Worm (Caenorhabditis elegans) whole organism, young adult: Measurements from ENCODE around the gene B0244.15.
A peak's percentile ranks its signal among the peaks of the same experiment; 100 is the strongest.

ENCODE experiments used
- F10E7.11 ChIP-seq: sonication (generic microtip); optimal IDR thresholded peaks from 2 replicates; lab custom pipeline; 2017; ENCODE audit warnings: mild to moderate bottlenecking, missing genetic modification characterization, moderate library complexity, missing compliant biosample characterization
- F33H1.4 ChIP-seq: fragments of 200-800 bp; sonication (Bioruptor generic); IDR thresholded peaks from 2 replicates; pipeline ENCODE4 v1.3.6; 2022; ENCODE audit warnings: missing genetic modification reagents, missing genetic modification characterization, missing compliant biosample characterization
- F49E8.2 ChIP-seq: sonication (generic microtip); optimal IDR thresholded peaks from 3 replicates; lab custom pipeline; 2017; ENCODE audit warnings: missing genetic modification characterization, mild to moderate bottlenecking, missing compliant biosample characterization, antibody characterized with exemption, moderate library complexity; ENCODE audit not compliant: insufficient read depth
- F55B11.4 ChIP-seq: sonication (generic microtip); optimal IDR thresholded peaks from 2 replicates; lab custom pipeline; 2016; ENCODE audit warnings: missing compliant biosample characterization, missing genetic modification characterization, borderline replicate concordance; ENCODE audit not compliant: insufficient read depth
- Y53G8AR.9 ChIP-seq: fragments of 200-800 bp; sonication (Bioruptor generic); conservative IDR thresholded peaks from 2 replicates; pipeline ENCODE4 v1.3.6; 2022; ENCODE audit warnings: missing genetic modification reagents, missing genetic modification characterization, missing compliant biosample characterization
- Y56A3A.18 ChIP-seq: fragments of 200-800 bp; sonication (Bioruptor generic); IDR thresholded peaks from 2 replicates; pipeline ENCODE4 v1.3.6; 2022; ENCODE audit warnings: missing genetic modification reagents, missing genetic modification characterization, missing compliant biosample characterization
- aptf-3 ChIP-seq: fragments of 200-800 bp; sonication (Bioruptor generic); IDR thresholded peaks from 2 replicates; pipeline ENCODE4 v1.3.6; 2022; ENCODE audit warnings: missing genetic modification characterization, missing compliant biosample characterization
- atf-7 ChIP-seq: sonication (generic microtip); optimal IDR thresholded peaks from 2 replicates; lab custom pipeline; 2017; ENCODE audit warnings: mild to moderate bottlenecking, missing genetic modification characterization, missing compliant biosample characterization
- ceh-100 ChIP-seq: fragments of 200-800 bp; sonication (Bioruptor generic); IDR thresholded peaks from 2 replicates; pipeline ENCODE4 v1.3.6; 2022; ENCODE audit warnings: missing genetic modification reagents, missing genetic modification characterization, missing compliant biosample characterization
- ceh-40 ChIP-seq: fragments of 200-800 bp; sonication (Bioruptor generic); IDR thresholded peaks from 2 replicates; pipeline ENCODE4 v1.3.6; 2022; ENCODE audit warnings: missing genetic modification characterization, missing compliant biosample characterization
- ceh-79 ChIP-seq: sonication (generic microtip); optimal IDR thresholded peaks from 2 replicates; lab custom pipeline; 2017; ENCODE audit warnings: mild to moderate bottlenecking, missing genetic modification characterization, missing compliant biosample characterization
- ceh-91 ChIP-seq: fragments of 200-800 bp; sonication (Bioruptor generic); IDR thresholded peaks from 2 replicates; pipeline ENCODE4 v1.3.6; 2022; ENCODE audit warnings: missing genetic modification reagents, missing genetic modification characterization, missing compliant biosample characterization
- die-1 ChIP-seq: sonication (generic microtip); optimal IDR thresholded peaks from 2 replicates; lab custom pipeline; 2016; ENCODE audit warnings: missing genotype, mild to moderate bottlenecking, missing genetic modification characterization, missing compliant biosample characterization
- dox-1 ChIP-seq: fragments of 200-800 bp; sonication (Bioruptor generic); IDR thresholded peaks from 2 replicates; pipeline ENCODE4 v1.3.6; 2022; ENCODE audit warnings: missing genetic modification reagents, missing genetic modification characterization, missing compliant biosample characterization
- egl-18 ChIP-seq: fragments of 200-800 bp; sonication (Bioruptor generic); IDR thresholded peaks from 2 replicates; pipeline ENCODE4 v1.3.6; 2022; ENCODE audit warnings: missing genetic modification reagents, missing genetic modification characterization, missing compliant biosample characterization
- hlh-26 ChIP-seq: fragments of 200-800 bp; sonication (Bioruptor generic); conservative IDR thresholded peaks from 2 replicates; pipeline ENCODE4 v1.3.6; 2022; ENCODE audit warnings: missing genetic modification reagents, missing genetic modification characterization, missing compliant biosample characterization
- hmg-1.2 ChIP-seq: fragments of 200-800 bp; sonication (Bioruptor generic); IDR thresholded peaks from 2 replicates; pipeline ENCODE4 v1.3.6; 2022; ENCODE audit warnings: missing genetic modification reagents, missing genetic modification characterization, missing compliant biosample characterization
- hsf-1 ChIP-seq: fragments of 200-800 bp; sonication (Bioruptor generic); IDR thresholded peaks from 2 replicates; pipeline ENCODE4 v1.3.6; 2022; ENCODE audit warnings: missing genetic modification reagents, missing genetic modification characterization, missing compliant biosample characterization
- lin-35 ChIP-seq, 3 experiments: fragments of 150-350 bp in 2 of 3; sonication (generic microtip) in 1 of 3; optimal IDR thresholded peaks; 2 replicates each; lab custom pipeline; 2014 to 2018; ENCODE audit warnings: missing biosample characterization in 3 of 3, missing genetic modification characterization in 3 of 3, missing genetic modification reagents in 3 of 3
- lin-54 ChIP-seq: fragments of 200-800 bp; sonication (Bioruptor generic); optimal IDR thresholded peaks from 2 replicates; lab custom pipeline; 2018; ENCODE audit warnings: mild to moderate bottlenecking, missing genetic modification characterization, missing compliant biosample characterization
- lsl-1 ChIP-seq: fragments of 200-800 bp; sonication (Bioruptor generic); optimal IDR thresholded peaks from 2 replicates; lab custom pipeline; 2018; ENCODE audit warnings: mild to moderate bottlenecking, missing genetic modification characterization, moderate library complexity, missing compliant biosample characterization
- madf-3 ChIP-seq: fragments of 200-800 bp; sonication (Bioruptor generic); IDR thresholded peaks from 2 replicates; pipeline ENCODE4 v1.3.6; 2022; ENCODE audit warnings: missing genetic modification reagents, missing genetic modification characterization, missing compliant biosample characterization
- madf-6 ChIP-seq: fragments of 200-800 bp; sonication (Bioruptor generic); IDR thresholded peaks from 2 replicates; pipeline ENCODE4 v1.3.6; 2022; ENCODE audit warnings: missing genetic modification reagents, missing genetic modification characterization, missing compliant biosample characterization
- madf-8 ChIP-seq: fragments of 200-800 bp; sonication (Bioruptor generic); conservative IDR thresholded peaks from 2 replicates; pipeline ENCODE4 v1.3.6; 2022; ENCODE audit warnings: missing genetic modification reagents, missing genetic modification characterization, missing compliant biosample characterization
- mxl-1 ChIP-seq: sonication (generic microtip); optimal IDR thresholded peaks from 2 replicates; lab custom pipeline; 2016; ENCODE audit warnings: missing genetic modification characterization, missing compliant biosample characterization
- nfya-2 ChIP-seq: fragments of 200-800 bp; sonication (Bioruptor generic); IDR thresholded peaks from 2 replicates; pipeline ENCODE4 v1.3.6; 2022; ENCODE audit warnings: missing genetic modification reagents, missing genetic modification characterization, missing compliant biosample characterization
- nfyb-1 ChIP-seq: fragments of 200-800 bp; sonication (Bioruptor generic); IDR thresholded peaks from 2 replicates; pipeline ENCODE4 v1.3.6; 2022; ENCODE audit warnings: missing genetic modification reagents, missing genetic modification characterization, missing compliant biosample characterization
- rcor-1 ChIP-seq: fragments of 200-800 bp; sonication (Bioruptor generic); IDR thresholded peaks from 2 replicates; pipeline ENCODE4 v1.3.6; 2022; ENCODE audit warnings: missing genetic modification reagents, missing genetic modification characterization, missing compliant biosample characterization
- sdz-38 ChIP-seq: sonication (generic microtip); optimal IDR thresholded peaks from 2 replicates; lab custom pipeline; 2016; ENCODE audit warnings: missing genotype, missing genetic modification characterization, missing compliant biosample characterization
- sea-2 ChIP-seq: fragments of 200-800 bp; sonication (Bioruptor generic); IDR thresholded peaks from 2 replicates; pipeline ENCODE4 v1.3.6; 2022; ENCODE audit warnings: missing genetic modification characterization, missing compliant biosample characterization
- snpc-1.1 ChIP-seq: sonication (generic microtip); optimal IDR thresholded peaks from 2 replicates; lab custom pipeline; 2017; ENCODE audit warnings: missing genetic modification characterization, mild to moderate bottlenecking, missing compliant biosample characterization, antibody characterized with exemption, moderate library complexity, missing genotype, missing genetic modification reagents; ENCODE audit not compliant: insufficient read depth
- somi-1 ChIP-seq: fragments of 200-800 bp; sonication (Bioruptor generic); optimal IDR thresholded peaks from 2 replicates; lab custom pipeline; 2018; ENCODE audit warnings: mild to moderate bottlenecking, missing genetic modification characterization, missing compliant biosample characterization
- tbp1 ChIP-seq: fragments of 200-800 bp; sonication (Bioruptor generic); optimal IDR thresholded peaks from 2 replicates; lab custom pipeline; 2018; ENCODE audit warnings: mild to moderate bottlenecking, missing genetic modification characterization, missing compliant biosample characterization
- unc-130 ChIP-seq: sonication (generic microtip); optimal IDR thresholded peaks from 2 replicates; lab custom pipeline; 2016; ENCODE audit warnings: missing genetic modification reagents, missing genetic modification characterization, missing compliant biosample characterization
- xnd-1 ChIP-seq: sonication (generic microtip); optimal IDR thresholded peaks from 2 replicates; lab custom pipeline; 2016; ENCODE audit warnings: missing genotype, missing genetic modification reagents, missing genetic modification characterization, missing compliant biosample characterization
- zfh-2 ChIP-seq: fragments of 200-800 bp; sonication (Bioruptor generic); conservative IDR thresholded peaks from 2 replicates; pipeline ENCODE4 v1.3.6; 2022; ENCODE audit warnings: missing genetic modification reagents, missing genetic modification characterization, missing compliant biosample characterization
- ztf-18 ChIP-seq: sonication (generic microtip); optimal IDR thresholded peaks from 2 replicates; lab custom pipeline; 2016; ENCODE audit warnings: missing genotype, mild to moderate bottlenecking, missing genetic modification characterization, missing compliant biosample characterization
- ztf-28 ChIP-seq: fragments of 200-800 bp; sonication (Bioruptor generic); IDR thresholded peaks from 2 replicates; pipeline ENCODE4 v1.3.6; 2022; ENCODE audit warnings: missing genetic modification reagents, missing genetic modification characterization, missing compliant biosample characterization

B0244.15 gene

ce11 chrIII:5705228-5705888 is 37.8 kb upstream of the B0244.15 start, which contains the start of gene swp-1 (continued):
- TF ChIP-seq dox-1 (GFP tag; lab: Robert Waterston, UW) = no peak
- TF ChIP-seq lin-35 (GFP tag; optimal IDR thresholded peaks at IDR 0.05; lab: Kevin White, UChicago) = peak in 1 of 3 experiments; percentile 10
- TF ChIP-seq madf-3 (GFP tag; lab: Robert Waterston, UW) = peak; percentile 66; the same call in 1 of the 2 replicates
- TF ChIP-seq xnd-1 = peak; percentile 34
- no peak for TF ChIP-seq aptf-3 (GFP tag; lab: Robert Waterston, UW)
- TF ChIP-seq hmg-1.2 = no peak
- peak; percentile 21 for TF ChIP-seq ztf-18
- TF ChIP-seq F49E8.2 (tag; lab: Kevin White, UChicago) = peak; percentile 38
- TF ChIP-seq nfyb-1 = no peak
- TF ChIP-seq zfh-2 = no peak
- no peak for TF ChIP-seq ztf-28 (GFP tag; lab: Robert Waterston, UW)
- peak; percentile 78 for TF ChIP-seq madf-6 (GFP tag; lab: Robert Waterston, UW)
- TF ChIP-seq egl-18 (GFP tag; lab: Robert Waterston, UW) = no peak
- no peak for TF ChIP-seq ceh-91 (GFP tag; lab: Robert Waterston, UW)
- TF ChIP-seq sea-2 (GFP tag; lab: Robert Waterston, UW) = no peak
- TF ChIP-seq lsl-1 (GFP tag; lab: Kevin White, UChicago) = peak; percentile 38
- TF ChIP-seq unc-130 (GFP tag; lab: Kevin White, UChicago) = peak; percentile 45
- TF ChIP-seq lin-54 (GFP tag; lab: Kevin White, UChicago) = peak; percentile 65
- no peak for TF ChIP-seq rcor-1 (GFP tag; lab: Robert Waterston, UW)
- no peak for TF ChIP-seq sdz-38 (tag; lab: Kevin White, UChicago)
- no peak for TF ChIP-seq ceh-79 (tag; lab: Kevin White, UChicago)
- TF ChIP-seq nfya-2 (GFP tag; lab: Robert Waterston, UW) = no peak
- no peak for TF ChIP-seq ceh-40 (GFP tag; lab: Robert Waterston, UW)
- peak; percentile 68; the same call in 1 of the 2 replicates for TF ChIP-seq Y53G8AR.9 (GFP tag; lab: Robert Waterston, UW)
- TF ChIP-seq F33H1.4 (GFP tag; lab: Robert Waterston, UW) = peak; percentile 46
- TF ChIP-seq somi-1 (GFP tag; lab: Kevin White, UChicago) = no peak
- peak; percentile 16; the same call in 1 of the 2 replicates for TF ChIP-seq ceh-100 (GFP tag; lab: Robert Waterston, UW)
- TF ChIP-seq F55B11.4 (tag; lab: Kevin White, UChicago) = no peak
- TF ChIP-seq madf-8 (GFP tag; lab: Robert Waterston, UW) = no peak
- TF ChIP-seq mxl-1 (tag; lab: Kevin White, UChicago) = no peak
- peak; percentile 50 for TF ChIP-seq die-1 (tag; lab: Kevin White, UChicago)
- TF ChIP-seq hsf-1 (GFP tag; lab: Robert Waterston, UW) = peak; percentile 60
- TF ChIP-seq hlh-26 (GFP tag; lab: Robert Waterston, UW) = no peak
- peak; percentile 28 for TF ChIP-seq tbp1 (GFP tag; lab: Kevin White, UChicago)
- TF ChIP-seq Y56A3A.18 (GFP tag; lab: Robert Waterston, UW) = no peak
- peak; percentile 57 for TF ChIP-seq snpc-1.1 (tag; lab: Kevin White, UChicago)
- TF ChIP-seq F10E7.11 = no peak
- no peak for TF ChIP-seq atf-7 (tag; lab: Kevin White, UChicago)
- TF ChIP-seq, all 124 proteins: peak for 27
